Worm (Caenorhabditis elegans) whole organism, L4 larva: ENCODE measurements around the gene sdz-32.

Experiments used
- ZK546.5 ChIP-seq, 2 experiments: sonication (generic microtip); optimal IDR thresholded peaks; 2 replicates each; lab custom pipeline; 2017; ENCODE audit warnings: missing biosample characterization in 2 of 2, missing genetic modification characterization in 2 of 2
- ces-1 ChIP-seq: fragments of 150-350 bp; sonication (generic microtip); optimal IDR thresholded peaks from 4 replicates; lab custom pipeline; 2014; ENCODE audit warnings: missing biosample characterization, missing genetic modification reagents, missing genetic modification characterization
- dmd-6 ChIP-seq: fragments of 200-800 bp; sonication (Bioruptor generic); IDR thresholded peaks from 2 replicates; pipeline ENCODE4 v1.3.6; 2022; ENCODE audit warnings: missing genetic modification reagents, missing genetic modification characterization, missing compliant biosample characterization
- jun-1 ChIP-seq: fragments of 150-350 bp; optimal IDR thresholded peaks from 2 replicates; lab custom pipeline; 2014; ENCODE audit warnings: missing biosample characterization, missing genetic modification reagents, missing genetic modification characterization
- lin-1 ChIP-seq: fragments of 200-800 bp; sonication (Bioruptor generic); IDR thresholded peaks from 2 replicates; pipeline ENCODE4 v1.3.6; 2022; ENCODE audit warnings: missing genetic modification reagents, missing genetic modification characterization, missing compliant biosample characterization
- lin-15B ChIP-seq: fragments of 150-350 bp; sonication (generic microtip); optimal IDR thresholded peaks from 3 replicates; lab custom pipeline; 2014; ENCODE audit warnings: missing biosample characterization, missing genetic modification characterization
- lir-3 ChIP-seq: sonication (generic microtip); optimal IDR thresholded peaks from 2 replicates; lab custom pipeline; 2016; ENCODE audit warnings: mild to moderate bottlenecking, missing genetic modification characterization, missing compliant biosample characterization
- lsy-2 ChIP-seq, 2 experiments: fragments of 150-350 bp in 1 of 2; sonication (generic microtip) in 1 of 2; optimal IDR thresholded peaks; 2 replicates each; lab custom pipeline; 2014 to 2017; ENCODE audit warnings: missing biosample characterization in 2 of 2, missing genetic modification characterization in 2 of 2
- nhr-10 ChIP-seq: fragments of 150-350 bp; optimal IDR thresholded peaks from 2 replicates; lab custom pipeline; 2014; ENCODE audit warnings: missing biosample characterization, missing genetic modification characterization
- nhr-237 ChIP-seq: sonication (generic microtip); optimal IDR thresholded peaks from 2 replicates; lab custom pipeline; 2017; ENCODE audit warnings: missing biosample characterization, missing genetic modification characterization
- nhr-28 ChIP-seq: fragments of 150-350 bp; optimal IDR thresholded peaks from 2 replicates; lab custom pipeline; 2014; ENCODE audit warnings: missing biosample characterization, missing genetic modification characterization
- pha-4 ChIP-seq, 2 experiments: fragments of 150-350 bp in 1 of 2; fragments of 200-800 bp in 1 of 2; sonication (Bioruptor generic) in 1 of 2; IDR thresholded peaks in 1 of 2; optimal IDR thresholded peaks in 1 of 2; 2 replicates each; pipeline versions ENCODE4 v1.3.6 to Lab custom; 2014 to 2022; ENCODE audit warnings: missing genetic modification characterization in 2 of 2, missing genetic modification reagents in 2 of 2, missing biosample characterization in 1 of 2, missing compliant biosample characterization in 1 of 2
- skn-1 ChIP-seq: fragments of 150-350 bp; optimal IDR thresholded peaks from 2 replicates; lab custom pipeline; 2014; ENCODE audit warnings: missing biosample characterization, missing genetic modification characterization
- tag-97 ChIP-seq: fragments of 200-800 bp; sonication (Bioruptor generic); IDR thresholded peaks from 2 replicates; pipeline ENCODE4 v1.3.6; 2022; ENCODE audit warnings: missing genetic modification characterization, missing compliant biosample characterization

ce11 chrII:3440641-3440926 is 33.3 kb upstream of the sdz-32 start, which contains the start of gene C16C8.17:
- no peak for TF ChIP-seq lin-15B
- no peak for TF ChIP-seq ces-1 (GFP tag; lab: Kevin White, UChicago)
- TF ChIP-seq lin-1 = no peak
- TF ChIP-seq nhr-28 (tag; lab: Kevin White, UChicago) = no peak
- no peak for TF ChIP-seq skn-1 (tag; lab: Kevin White, UChicago)
- no peak for TF ChIP-seq tag-97 (GFP tag; lab: Robert Waterston, UW)
- TF ChIP-seq lsy-2 (tag; optimal IDR thresholded peaks at IDR 0.05; lab: Kevin White, UChicago) = no peak
- no peak for TF ChIP-seq pha-4 (GFP tag; IDR thresholded peaks at IDR 0.05; lab: Robert Waterston, UW)
- TF ChIP-seq pha-4 (tag; optimal IDR thresholded peaks at IDR 0.05; lab: Kevin White, UChicago) = no peak
- TF ChIP-seq nhr-237 (tag; lab: Kevin White, UChicago) = no peak
- no peak for TF ChIP-seq dmd-6 (GFP tag; lab: Robert Waterston, UW)
- TF ChIP-seq jun-1 (tag; lab: Kevin White, UChicago) = no peak
- TF ChIP-seq ZK546.5 (tag; optimal IDR thresholded peaks at IDR 0.05; lab: Kevin White, UChicago) = no peak
- TF ChIP-seq nhr-10 (tag; lab: Kevin White, UChicago) = no peak
- no peak for TF ChIP-seq lir-3 (tag; lab: Kevin White, UChicago)
